Fruit fly (Drosophila melanogaster) whole organism, embryonic: ENCODE measurements around the gene sr.

ENCODE experiments used
- B-H2 ChIP-seq: fragments of 200-800 bp; sonication (Bioruptor generic); optimal IDR thresholded peaks from 2 replicates; lab custom pipeline; 2018; ENCODE audit warnings: missing biosample characterization, mild to moderate bottlenecking, missing genetic modification characterization
- Bgb ChIP-seq: fragments of 200-800 bp; sonication (Bioruptor generic); IDR thresholded peaks from 2 replicates; pipeline ENCODE4 v1.3.6; 2022; ENCODE audit warnings: missing biosample characterization, missing genetic modification characterization; ENCODE audit not compliant: partially characterized antibody
- BtbVII ChIP-seq: fragments of 200-800 bp; sonication (Bioruptor generic); optimal IDR thresholded peaks from 3 replicates; lab custom pipeline; 2017; ENCODE audit warnings: missing biosample characterization, mild to moderate bottlenecking, missing genetic modification characterization
- C15 ChIP-seq: fragments of 200-800 bp; sonication (Bioruptor generic); IDR thresholded peaks from 3 replicates; pipeline ENCODE4 v1.3.6; 2022; ENCODE audit warnings: missing biosample characterization, missing genetic modification characterization
- CG10274 ChIP-seq: fragments of 200-800 bp; sonication (Bioruptor generic); optimal IDR thresholded peaks from 3 replicates; lab custom pipeline; 2017; ENCODE audit warnings: missing biosample characterization, mild to moderate bottlenecking, missing genetic modification characterization
- CG11560 ChIP-seq: fragments of 200-800 bp; sonication (Bioruptor generic); IDR thresholded peaks from 3 replicates; pipeline ENCODE4 v1.3.6; 2022; ENCODE audit warnings: missing biosample characterization, missing genetic modification characterization
- CG12071 ChIP-seq: fragments of 200-800 bp; sonication (Bioruptor generic); optimal IDR thresholded peaks from 3 replicates; lab custom pipeline; 2018; ENCODE audit warnings: missing biosample characterization, mild to moderate bottlenecking, missing genetic modification characterization
- CG12299 ChIP-seq: fragments of 200-800 bp; sonication (Bioruptor generic); optimal IDR thresholded peaks from 2 replicates; lab custom pipeline; 2018; ENCODE audit warnings: missing biosample characterization, mild to moderate bottlenecking, missing genetic modification characterization
- CG15479 ChIP-seq: fragments of 200-800 bp; sonication (Bioruptor generic); optimal IDR thresholded peaks from 3 replicates; lab custom pipeline; 2019; ENCODE audit warnings: missing biosample characterization, mild to moderate bottlenecking, missing genetic modification characterization, moderate library complexity
- CG15601 ChIP-seq: fragments of 200-800 bp; sonication (Bioruptor generic); optimal IDR thresholded peaks from 3 replicates; lab custom pipeline; 2019; ENCODE audit warnings: missing biosample characterization, mild to moderate bottlenecking, missing genetic modification characterization, moderate library complexity
- CG17328 ChIP-seq: fragments of 200-800 bp; sonication (Bioruptor generic); IDR thresholded peaks from 2 replicates; pipeline ENCODE4 v1.3.6; 2022; ENCODE audit warnings: missing biosample characterization, missing genetic modification characterization
- CG17385 ChIP-seq: fragments of 200-800 bp; sonication (Bioruptor generic); optimal IDR thresholded peaks from 3 replicates; lab custom pipeline; 2018; ENCODE audit warnings: missing biosample characterization, mild to moderate bottlenecking, missing genetic modification characterization
- CG17802 ChIP-seq: fragments of 200-800 bp; sonication (Bioruptor generic); optimal IDR thresholded peaks from 2 replicates; lab custom pipeline; 2018; ENCODE audit warnings: missing biosample characterization, mild to moderate bottlenecking, missing genetic modification characterization, moderate library complexity
- CG18011 ChIP-seq: fragments of 200-800 bp; sonication (Bioruptor generic); optimal IDR thresholded peaks from 2 replicates; lab custom pipeline; 2017; ENCODE audit warnings: missing biosample characterization, missing genetic modification characterization, mild to moderate bottlenecking, moderate library complexity, missing genotype
- CG30431 ChIP-seq: fragments of 200-800 bp; sonication (Bioruptor generic); optimal IDR thresholded peaks from 2 replicates; lab custom pipeline; 2017; ENCODE audit warnings: missing biosample characterization, missing genetic modification characterization
- CG34376 ChIP-seq: fragments of 200-800 bp; sonication (Bioruptor generic); optimal IDR thresholded peaks from 2 replicates; lab custom pipeline; 2018; ENCODE audit warnings: missing biosample characterization, mild to moderate bottlenecking, missing genetic modification characterization
- CG3838 ChIP-seq: fragments of 200-800 bp; sonication (Bioruptor generic); optimal IDR thresholded peaks from 3 replicates; lab custom pipeline; 2016; ENCODE audit warnings: missing biosample characterization, missing genetic modification characterization
- CG5245 ChIP-seq: fragments of 200-800 bp; sonication (Bioruptor generic); optimal IDR thresholded peaks from 3 replicates; lab custom pipeline; 2016; ENCODE audit warnings: missing biosample characterization, missing genetic modification characterization
- CG7271 ChIP-seq: fragments of 200-800 bp; sonication (Bioruptor generic); optimal IDR thresholded peaks from 2 replicates; lab custom pipeline; 2018; ENCODE audit warnings: missing biosample characterization, mild to moderate bottlenecking, missing genetic modification characterization, moderate library complexity
- CG7786 ChIP-seq: fragments of 200-800 bp; sonication (Bioruptor generic); optimal IDR thresholded peaks from 2 replicates; lab custom pipeline; 2016; ENCODE audit warnings: missing biosample characterization, missing genetic modification characterization
- Doc2 ChIP-seq: fragments of 200-800 bp; sonication (Bioruptor generic); IDR thresholded peaks from 2 replicates; pipeline ENCODE4 v1.3.6; 2022; ENCODE audit warnings: missing biosample characterization, missing genetic modification characterization
- E2f2 ChIP-seq: fragments of 200-800 bp; sonication (Bioruptor generic); IDR thresholded peaks from 2 replicates; pipeline ENCODE4 v1.3.6; 2022; ENCODE audit warnings: missing biosample characterization, missing genetic modification characterization
- HLH3B ChIP-seq: fragments of 200-800 bp; sonication (Bioruptor generic); IDR thresholded peaks from 2 replicates; pipeline ENCODE4 v1.3.6; 2022; ENCODE audit warnings: missing biosample characterization, missing genetic modification characterization
- HLH54F ChIP-seq: fragments of 200-800 bp; sonication (Bioruptor generic); optimal IDR thresholded peaks from 3 replicates; lab custom pipeline; 2016; ENCODE audit warnings: missing biosample characterization, missing genetic modification characterization
- HLHmδ ChIP-seq: fragments of 200-800 bp; sonication (Bioruptor generic); optimal IDR thresholded peaks from 2 replicates; lab custom pipeline; 2018; ENCODE audit warnings: missing biosample characterization, mild to moderate bottlenecking, missing genetic modification characterization, moderate library complexity
- Hand ChIP-seq: fragments of 200-800 bp; sonication (Bioruptor generic); optimal IDR thresholded peaks from 2 replicates; lab custom pipeline; 2017; ENCODE audit warnings: mild to moderate bottlenecking, missing biosample characterization, missing genetic modification reagents, missing genetic modification characterization
- Hey ChIP-seq: fragments of 200-800 bp; sonication (Bioruptor generic); optimal IDR thresholded peaks from 3 replicates; lab custom pipeline; 2018; ENCODE audit warnings: missing biosample characterization, mild to moderate bottlenecking, missing genetic modification characterization
- MBD-R2 ChIP-seq: fragments of 200-800 bp; sonication (Bioruptor generic); IDR thresholded peaks from 2 replicates; pipeline ENCODE4 v1.3.6; 2022; ENCODE audit warnings: missing biosample characterization, missing genetic modification characterization
- NK7.1 ChIP-seq: fragments of 200-800 bp; sonication (Bioruptor generic); optimal IDR thresholded peaks from 3 replicates; lab custom pipeline; 2016; ENCODE audit warnings: missing biosample characterization, missing genetic modification characterization
- Sin3A ChIP-seq: fragments of >200 bp; optimal IDR thresholded peaks from 2 replicates; lab custom pipeline; 2018
- Xrp1 ChIP-seq: fragments of 200-800 bp; sonication (Bioruptor generic); IDR thresholded peaks from 2 replicates; pipeline ENCODE4 v1.3.6; 2022; ENCODE audit warnings: missing biosample characterization, missing genetic modification characterization
- chinmo ChIP-seq: fragments of 200-800 bp; sonication (Bioruptor generic); IDR thresholded peaks from 4 replicates; pipeline ENCODE4 v1.3.6; 2022; ENCODE audit warnings: missing biosample characterization, missing genetic modification characterization; ENCODE audit not compliant: partially characterized antibody
- crc ChIP-seq: fragments of 200-800 bp; sonication (Bioruptor generic); optimal IDR thresholded peaks from 2 replicates; lab custom pipeline; 2016; ENCODE audit warnings: missing biosample characterization, missing genetic modification characterization
- disco-r ChIP-seq: fragments of 200-800 bp; sonication (Bioruptor generic); optimal IDR thresholded peaks from 2 replicates; lab custom pipeline; 2016; ENCODE audit warnings: missing biosample characterization, missing genetic modification characterization
- fd3F ChIP-seq: fragments of 200-800 bp; sonication (Bioruptor generic); optimal IDR thresholded peaks from 2 replicates; lab custom pipeline; 2018; ENCODE audit warnings: missing biosample characterization, mild to moderate bottlenecking, missing genetic modification characterization, moderate library complexity
- gro ChIP-seq: fragments of 200-800 bp; sonication (Bioruptor generic); optimal IDR thresholded peaks from 2 replicates; lab custom pipeline; 2016; ENCODE audit warnings: missing biosample characterization, missing genetic modification characterization
- gt ChIP-seq: fragments of 200-800 bp; sonication (Bioruptor generic); IDR thresholded peaks from 2 replicates; pipeline ENCODE4 v1.3.6; 2022; ENCODE audit warnings: missing biosample characterization, missing genetic modification characterization
- maf-S ChIP-seq: fragments of 200-800 bp; sonication (Bioruptor generic); optimal IDR thresholded peaks from 2 replicates; lab custom pipeline; 2016; ENCODE audit warnings: missing biosample characterization, missing genetic modification characterization
- rib ChIP-seq: fragments of 200-800 bp; sonication (Bioruptor generic); IDR thresholded peaks from 2 replicates; pipeline ENCODE4 v1.3.6; 2022; ENCODE audit warnings: missing biosample characterization, missing genetic modification characterization
- schlank ChIP-seq: fragments of 200-800 bp; sonication (Bioruptor generic); optimal IDR thresholded peaks from 2 replicates; lab custom pipeline; 2018; ENCODE audit warnings: missing biosample characterization, mild to moderate bottlenecking, missing genetic modification characterization
- sens-2 ChIP-seq: fragments of 200-800 bp; sonication (Bioruptor generic); IDR thresholded peaks from 2 replicates; pipeline ENCODE4 v1.3.6; 2022; ENCODE audit warnings: missing biosample characterization, missing genetic modification characterization
- seq ChIP-seq: fragments of 200-800 bp; sonication (Bioruptor generic); IDR thresholded peaks from 2 replicates; pipeline ENCODE4 v1.3.6; 2022; ENCODE audit warnings: missing biosample characterization, missing genetic modification characterization
- sisA ChIP-seq: fragments of 200-800 bp; sonication (Bioruptor generic); IDR thresholded peaks from 2 replicates; pipeline ENCODE4 v1.3.6; 2022; ENCODE audit warnings: missing biosample characterization, missing genetic modification characterization
- slp2 ChIP-seq: fragments of 200-800 bp; sonication (Bioruptor generic); optimal IDR thresholded peaks from 2 replicates; lab custom pipeline; 2016; ENCODE audit warnings: missing biosample characterization, missing genetic modification characterization
- sna ChIP-seq: fragments of 200-800 bp; sonication (Bioruptor generic); IDR thresholded peaks from 2 replicates; pipeline ENCODE4 v1.3.6; 2022; ENCODE audit warnings: missing biosample characterization, missing genetic modification characterization; ENCODE audit not compliant: partially characterized antibody
- vnd ChIP-seq: fragments of 200-800 bp; sonication (Bioruptor generic); IDR thresholded peaks from 3 replicates; pipeline ENCODE4 v1.3.6; 2022; ENCODE audit warnings: missing biosample characterization, missing genetic modification characterization; ENCODE audit not compliant: partially characterized antibody
- z ChIP-seq: fragments of 200-800 bp; sonication (Bioruptor generic); IDR thresholded peaks from 3 replicates; pipeline ENCODE4 v1.3.6; 2022; ENCODE audit warnings: missing biosample characterization, missing genetic modification characterization
- zen2 ChIP-seq: fragments of 200-800 bp; sonication (Bioruptor generic); IDR thresholded peaks from 3 replicates; pipeline ENCODE4 v1.3.6; 2022; ENCODE audit warnings: missing biosample characterization, missing genetic modification characterization; ENCODE audit not compliant: partially characterized antibody

The sr gene

dm6 chr3R:18171983-18172967, 81.7 kb downstream of the sr start (continued):
- TF ChIP-seq vnd (GFP tag; lab: Robert Waterston, UW), result no peak
- TF ChIP-seq HLHmδ (GFP tag; lab: Kevin White, UChicago), result no peak
- TF ChIP-seq Sin3A (lab: Kevin White, UChicago), result no peak
- TF ChIP-seq CG34376, result peak; percentile 86
- peak; percentile 68; the same call in 1 of the 2 replicates for TF ChIP-seq gt
- peak; percentile 92 for TF ChIP-seq CG15601
- TF ChIP-seq CG7271 (tag; lab: Kevin White, UChicago), result peak; percentile 43
- peak; percentile 92 for TF ChIP-seq BtbVII
- peak; percentile 72 for TF ChIP-seq CG3838 (GFP tag; lab: Kevin White, UChicago)
- TF ChIP-seq CG17385, result peak; percentile 91
- TF ChIP-seq slp2 (GFP tag; lab: Kevin White, UChicago), result peak; percentile 90
- TF ChIP-seq gro, result peak; percentile 73
- TF ChIP-seq CG30431 (GFP tag; lab: Kevin White, UChicago), result peak; percentile 87
- TF ChIP-seq MBD-R2, result peak; percentile 57; the same call in 1 of the 2 replicates
- peak; percentile 78 for TF ChIP-seq NK7.1 (GFP tag; lab: Kevin White, UChicago)
- peak; percentile 87 for TF ChIP-seq CG12299
- TF ChIP-seq HLH3B (GFP tag; lab: Robert Waterston, UW), result peak; percentile 87
- no peak for TF ChIP-seq sna
- peak; percentile 71; the same call in 2 of the 3 replicates for TF ChIP-seq CG11560 (tag; lab: Robert Waterston, UW)
- 0 out of 4 replicates have a peak, but pooled peaks have one; percentile 32 for TF ChIP-seq chinmo (GFP tag; lab: Robert Waterston, UW)
- no peak for TF ChIP-seq Bgb (GFP tag; lab: Robert Waterston, UW)
- peak; percentile 89 for TF ChIP-seq CG5245 (GFP tag; lab: Kevin White, UChicago)
- TF ChIP-seq CG7786 (GFP tag; lab: Kevin White, UChicago), result peak; percentile 88
- TF ChIP-seq CG18011 (GFP tag; lab: Kevin White, UChicago), result peak; percentile 75
- peak; percentile 90 for TF ChIP-seq maf-S (GFP tag; lab: Kevin White, UChicago)
- peak; percentile 84 for TF ChIP-seq CG12071 (GFP tag; lab: Kevin White, UChicago)
- peak; percentile 87 for TF ChIP-seq CG17328 (GFP tag; lab: Robert Waterston, UW)
- peak; percentile 91 for TF ChIP-seq B-H2 (GFP tag; lab: Kevin White, UChicago)
- peak; percentile 58; the same call in 1 of the 2 replicates for TF ChIP-seq Doc2
- TF ChIP-seq seq (GFP tag; lab: Robert Waterston, UW), result peak; percentile 88
- peak; percentile 88 for TF ChIP-seq fd3F (GFP tag; lab: Kevin White, UChicago)
- peak; percentile 77; the same call in 2 of the 3 replicates for TF ChIP-seq C15 (GFP tag; lab: Robert Waterston, UW)
- TF ChIP-seq Hand (GFP tag; lab: Kevin White, UChicago), result peak; percentile 93
- TF ChIP-seq E2f2 (GFP tag; lab: Robert Waterston, UW), result peak; percentile 66
- 0 out of 3 replicates have a peak, but pooled peaks have one; percentile 7 for TF ChIP-seq z (GFP tag; lab: Robert Waterston, UW)
- peak; percentile 54 for TF ChIP-seq CG17802 (tag; lab: Kevin White, UChicago)
- TF ChIP-seq HLH54F (GFP tag; lab: Kevin White, UChicago), result peak; percentile 92
- peak; percentile 52 for TF ChIP-seq Hey (tag; lab: Kevin White, UChicago)
- TF ChIP-seq rib (GFP tag; lab: Robert Waterston, UW), result no peak; the same call in 1 of the 2 replicates
- peak; percentile 60; the same call in 1 of the 2 replicates for TF ChIP-seq sens-2
- peak; percentile 45 for TF ChIP-seq CG15479 (GFP tag; lab: Kevin White, UChicago)
- peak; percentile 80 for TF ChIP-seq CG10274
- peak; percentile 82 for TF ChIP-seq disco-r (GFP tag; lab: Kevin White, UChicago)
- peak; percentile 91 for TF ChIP-seq sisA (GFP tag; lab: Robert Waterston, UW)
- TF ChIP-seq schlank (tag; lab: Kevin White, UChicago), result peak; percentile 69
- TF ChIP-seq zen2 (GFP tag; lab: Robert Waterston, UW), result no peak
- TF ChIP-seq crc (GFP tag; lab: Kevin White, UChicago), result peak; percentile 88
- TF ChIP-seq Xrp1 (GFP tag; lab: Robert Waterston, UW), result peak; percentile 93
